Worm (Caenorhabditis elegans): ENCODE measurements around the gene sss-1.
A peak's percentile ranks its signal among the peaks of the same experiment; 100 is the strongest.

sss-1 gene

ce11 chrIV:9884257-9884656 is 9.3 kb downstream of the sss-1 start, which contains the start of the genes prp-18 and mccc-1:
Gene prp-18 (minus strand): TSS chrIV:9884383.
Gene mccc-1 (plus strand): TSS chrIV:9884570.
- peak; percentile 4 for TF ChIP-seq nhr-28 (tag; optimal IDR thresholded peaks at IDR 0.05)
- no peak for TF ChIP-seq tag-97 (GFP tag; IDR thresholded peaks at IDR 0.05)
- TF ChIP-seq lin-1 (GFP tag; IDR thresholded peaks at IDR 0.05) = no peak
- peak; percentile 61 for TF ChIP-seq dpl-1 (GFP tag; optimal IDR thresholded peaks at IDR 0.05)
- TF ChIP-seq T20F7.1 (GFP tag; optimal IDR thresholded peaks at IDR 0.05) = peak; percentile 48
- peak; percentile 3 for TF ChIP-seq hlh-11 (tag; optimal IDR thresholded peaks at IDR 0.05)
- TF ChIP-seq nhr-25 (tag; optimal IDR thresholded peaks at IDR 0.05; ENCODE audit: borderline replicate concordance, insufficient read depth) = no peak
- peak; percentile 34 for TF ChIP-seq nhr-77 (tag; optimal IDR thresholded peaks at IDR 0.05)
- TF ChIP-seq unc-130 (GFP tag; optimal IDR thresholded peaks at IDR 0.05) = peak; percentile 64
- no peak for TF ChIP-seq skn-1 (tag; optimal IDR thresholded peaks at IDR 0.05)
- TF ChIP-seq mes-2 (tag; optimal IDR thresholded peaks at IDR 0.05; ENCODE audit: poor library complexity, severe bottlenecking) = peak; percentile 72
- 0 out of 4 replicates have a peak, but pooled peaks of 1 of the 2 experiments have one; percentile 14 for TF ChIP-seq madf-5 (GFP tag; IDR thresholded peaks at IDR 0.05)
- peak; percentile 94 for TF ChIP-seq lin-38 (GFP tag; IDR thresholded peaks at IDR 0.05)
- 0 out of 2 replicates have a peak, but pooled peaks have one; percentile 24 for TF ChIP-seq snpc-1.2 (GFP tag; IDR thresholded peaks at IDR 0.05)
- TF ChIP-seq nhr-6 (tag; optimal IDR thresholded peaks at IDR 0.05) = peak; percentile 57

DNA sequence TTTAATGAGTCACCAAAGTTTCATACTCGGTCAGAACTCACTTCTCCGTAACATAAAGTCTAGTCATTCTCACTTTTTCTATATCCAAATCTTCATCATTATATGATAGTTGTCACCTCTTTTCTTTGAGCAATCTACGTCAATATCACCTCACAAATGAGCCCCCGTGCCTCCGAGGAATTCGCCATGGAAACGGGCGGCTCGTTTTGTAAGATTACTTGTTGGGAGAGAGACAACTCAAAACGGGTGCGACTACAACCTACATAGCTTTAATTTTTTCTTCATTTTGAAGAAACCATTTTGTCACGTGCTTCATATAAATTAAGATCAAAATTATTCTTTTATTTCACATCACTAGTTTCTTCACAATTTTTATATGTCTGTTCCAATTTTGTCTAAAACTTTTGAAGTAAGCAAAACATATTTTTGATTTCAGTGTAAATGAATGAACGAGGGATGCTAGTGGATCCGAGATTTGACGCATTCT is 14.6 kb downstream of the sss-1 start, which contains the start of gene nhr-4:
Gene nhr-4 (plus strand): TSS at position 437 of the 487 bp plus-strand sequence.
- TF ChIP-seq unc-39 (tag; optimal IDR thresholded peaks at IDR 0.05) (no peak), nhr-102 (tag; optimal IDR thresholded peaks at IDR 0.05) (no peak), zfp-3 (GFP tag; conservative IDR thresholded peaks at IDR 0.05) (no peak), ctbp-1 (GFP tag; IDR thresholded peaks at IDR 0.05) (no peak), Y48G9A.11 (GFP tag; IDR thresholded peaks at IDR 0.05) (no peak), ceh-32 (tag; optimal IDR thresholded peaks at IDR 0.05; ENCODE audit: poor library complexity) (no peak), daf-19 (GFP tag; conservative IDR thresholded peaks at IDR 0.05) (no peak), ceh-28 (tag; optimal IDR thresholded peaks at IDR 0.05) (no peak), dmd-9 (GFP tag; IDR thresholded peaks at IDR 0.05) (no peak), nhr-6 (tag; optimal IDR thresholded peaks at IDR 0.05) (no peak), nhr-41 (GFP tag; IDR thresholded peaks at IDR 0.05) (no peak), php-3 (GFP tag; IDR thresholded peaks at IDR 0.05) (no peak), mdt-29 (GFP tag; IDR thresholded peaks at IDR 0.05) (no peak), F26F4.8 (GFP tag; conservative IDR thresholded peaks at IDR 0.05) (no peak), fkh-10 (GFP tag; optimal IDR thresholded peaks at IDR 0.05) (no peak), F44E2.7 (GFP tag; IDR thresholded peaks at IDR 0.05) (no peak), arid-1 (GFP tag; conservative IDR thresholded peaks at IDR 0.05) (no peak), spr-3 (GFP tag; optimal IDR thresholded peaks at IDR 0.05) (no peak), zfp-2 (tag; optimal IDR thresholded peaks at IDR 0.05) (no peak), snpc-1.2 (GFP tag; IDR thresholded peaks at IDR 0.05) (no peak)

DNA sequence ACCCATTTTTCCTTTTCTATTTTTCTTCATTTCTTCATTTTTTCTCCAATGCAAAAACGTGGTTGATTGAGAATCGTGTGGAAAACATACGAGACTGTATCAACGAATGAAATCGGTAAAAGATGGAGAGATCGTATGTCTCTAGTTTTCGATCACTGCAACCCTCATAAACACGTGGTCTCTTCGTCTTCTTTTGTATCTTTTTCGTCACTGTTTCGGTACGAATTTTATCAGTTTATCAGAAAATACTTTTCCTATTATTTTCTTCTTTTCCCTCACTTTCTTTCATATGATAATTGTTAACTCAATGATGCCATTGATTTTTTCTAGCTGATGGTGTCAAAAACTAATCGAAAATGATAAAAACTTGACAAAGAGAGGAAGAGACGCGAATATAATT is 17.9 kb downstream of the sss-1 start:
- TF ChIP-seq hmg-1.1 (GFP tag; IDR thresholded peaks at IDR 0.05) (no peak), nhr-11 (tag; optimal IDR thresholded peaks at IDR 0.05) (no peak), ZK337.2 (GFP tag; IDR thresholded peaks at IDR 0.05) (no peak), aly-2 (tag; optimal IDR thresholded peaks at IDR 0.05) (no peak), saeg-2 (GFP tag; IDR thresholded peaks at IDR 0.05) (no peak), dmd-9 (GFP tag; IDR thresholded peaks at IDR 0.05) (no peak), gei-8 (GFP tag; optimal IDR thresholded peaks at IDR 0.05) (no peak), lin-1 (GFP tag; IDR thresholded peaks at IDR 0.05) (no peak), nhr-6 (tag; optimal IDR thresholded peaks at IDR 0.05) (no peak), arid-1 (GFP tag; conservative IDR thresholded peaks at IDR 0.05) (no peak), ztf-7 (tag; optimal IDR thresholded peaks at IDR 0.05) (no peak), php-3 (GFP tag; IDR thresholded peaks at IDR 0.05) (0 out of 2 replicates have a peak, but pooled peaks have one; percentile 20), Y75B8A.6 (GFP tag; IDR thresholded peaks at IDR 0.05) (no peak), jun-1 (tag; optimal IDR thresholded peaks at IDR 0.05) (no peak), ceh-32 (tag; optimal IDR thresholded peaks at IDR 0.05; ENCODE audit: poor library complexity) (no peak), ceh-20 (GFP tag; IDR thresholded peaks at IDR 0.05) (no peak), pqm-1 (tag; optimal IDR thresholded peaks at IDR 0.05) (peak; percentile 11), nhr-111 (GFP tag; optimal IDR thresholded peaks at IDR 0.05) (no peak), lin-39 (tag; optimal IDR thresholded peaks at IDR 0.05) (no peak), ces-1 (GFP tag; optimal IDR thresholded peaks at IDR 0.05) (no peak), vab-7 (GFP tag; IDR thresholded peaks at IDR 0.05) (no peak)

Measured in whole organism, L4 larva.